Worm (Caenorhabditis elegans): ENCODE measurements around the gene pat-3.
A peak's percentile ranks its signal among the peaks of the same experiment; 100 is the strongest.

DNA sequence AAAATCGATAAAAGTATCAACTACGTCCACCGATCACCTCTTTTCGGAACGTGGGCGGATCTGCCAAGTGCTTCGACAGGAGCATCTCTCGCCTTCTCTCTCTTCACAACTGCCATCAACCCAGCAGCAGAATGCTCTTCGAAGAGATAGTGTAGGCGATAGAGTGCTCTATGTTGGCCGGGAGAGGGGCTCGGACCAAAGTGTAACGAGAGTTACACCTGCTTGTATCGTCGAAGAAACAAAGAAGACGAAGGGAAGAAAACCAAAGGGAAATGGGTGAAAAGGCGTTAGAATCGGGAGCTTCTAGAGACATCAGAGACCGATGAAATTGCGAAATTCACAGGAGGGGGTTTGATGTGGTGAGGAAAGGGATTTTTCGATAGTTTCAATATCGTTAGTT is 887 bp upstream of the pat-3 start:
- TF ChIP-seq ceh-24 (tag; optimal IDR thresholded peaks at IDR 0.05) = no peak
- TF ChIP-seq ama-1 (optimal IDR thresholded peaks at IDR 0.05) = no peak
- TF ChIP-seq ceh-31 (tag; optimal IDR thresholded peaks at IDR 0.05) = peak; percentile 4
- no peak for TF ChIP-seq ceh-9 (tag; optimal IDR thresholded peaks at IDR 0.05)
- TF ChIP-seq pqm-1 (tag; optimal IDR thresholded peaks at IDR 0.05) = no peak
- TF ChIP-seq elt-2 (tag; optimal IDR thresholded peaks at IDR 0.05) = no peak
- TF ChIP-seq lin-11 (tag; optimal IDR thresholded peaks at IDR 0.05) = no peak
- TF ChIP-seq hlh-30 (tag; optimal IDR thresholded peaks at IDR 0.05; ENCODE audit: insufficient read depth) = no peak
- no peak for TF ChIP-seq elt-4 (tag; optimal IDR thresholded peaks at IDR 0.05)
- TF ChIP-seq ceh-18 (tag; optimal IDR thresholded peaks at IDR 0.05) = peak; percentile 43
- no peak for TF ChIP-seq pha-4 (tag; optimal IDR thresholded peaks at IDR 0.05)
